Fruit fly (Drosophila melanogaster) whole organism, pupa: ENCODE data around the gene CG14851.

ENCODE experiments used
- CG10348 ChIP-seq: fragments of 200-800 bp; sonication (Bioruptor generic); IDR thresholded peaks from 2 replicates; pipeline ENCODE4 v1.3.6; 2022; ENCODE audit warnings: missing biosample characterization, missing genetic modification characterization
- CG12605 ChIP-seq: fragments of 200-800 bp; sonication (Bioruptor generic); IDR thresholded peaks from 2 replicates; pipeline ENCODE4 v1.3.6; 2022; ENCODE audit warnings: missing biosample characterization, missing genetic modification characterization
- CG13204 ChIP-seq: fragments of 200-800 bp; sonication (Bioruptor generic); optimal IDR thresholded peaks from 2 replicates; lab custom pipeline; 2018; ENCODE audit warnings: missing biosample characterization, mild to moderate bottlenecking, missing genetic modification characterization, moderate library complexity
- CG14655 ChIP-seq: fragments of 200-800 bp; sonication (Bioruptor generic); optimal IDR thresholded peaks from 3 replicates; lab custom pipeline; 2017; ENCODE audit warnings: mild to moderate bottlenecking, missing biosample characterization, missing genetic modification reagents, missing genetic modification characterization
- CG15710 ChIP-seq: fragments of 200-800 bp; sonication (Bioruptor generic); optimal IDR thresholded peaks from 2 replicates; lab custom pipeline; 2018; ENCODE audit warnings: missing biosample characterization, mild to moderate bottlenecking, missing genetic modification characterization, moderate library complexity
- CG17806 ChIP-seq: fragments of 200-800 bp; sonication (Bioruptor generic); optimal IDR thresholded peaks from 2 replicates; lab custom pipeline; 2018; ENCODE audit warnings: missing biosample characterization, mild to moderate bottlenecking, missing genetic modification characterization, moderate library complexity
- CG32121 ChIP-seq: fragments of 200-800 bp; sonication (Bioruptor generic); IDR thresholded peaks from 2 replicates; pipeline ENCODE4 v1.3.6; 2022; ENCODE audit warnings: missing biosample characterization, missing genetic modification characterization
- CG34367 ChIP-seq: fragments of 200-800 bp; sonication (Bioruptor generic); optimal IDR thresholded peaks from 2 replicates; lab custom pipeline; 2018; ENCODE audit warnings: missing biosample characterization, mild to moderate bottlenecking, missing genetic modification characterization
- CG4496 ChIP-seq: fragments of 200-800 bp; sonication (Bioruptor generic); IDR thresholded peaks from 3 replicates; pipeline ENCODE4 v1.3.6; 2022; ENCODE audit warnings: missing biosample characterization, missing genetic modification characterization
- CG8159 ChIP-seq: fragments of 200-800 bp; sonication (Bioruptor generic); optimal IDR thresholded peaks from 3 replicates; lab custom pipeline; 2018; ENCODE audit warnings: missing biosample characterization, mild to moderate bottlenecking, missing genetic modification characterization, moderate library complexity
- CG8301 ChIP-seq: fragments of 200-800 bp; sonication (Bioruptor generic); optimal IDR thresholded peaks from 2 replicates; lab custom pipeline; 2018; ENCODE audit warnings: missing biosample characterization, mild to moderate bottlenecking, missing genetic modification characterization
- CG9948 ChIP-seq: fragments of 200-800 bp; sonication (Bioruptor generic); optimal IDR thresholded peaks from 2 replicates; lab custom pipeline; 2018; ENCODE audit warnings: missing biosample characterization, mild to moderate bottlenecking, missing genetic modification characterization, moderate library complexity
- D1 ChIP-seq: fragments of 200-800 bp; sonication (Bioruptor generic); optimal IDR thresholded peaks from 2 replicates; lab custom pipeline; 2018; ENCODE audit warnings: missing biosample characterization, mild to moderate bottlenecking, missing genetic modification characterization, moderate library complexity
- EcR ChIP-seq: fragments of 200-800 bp; sonication (Bioruptor generic); optimal IDR thresholded peaks from 3 replicates; lab custom pipeline; 2019; ENCODE audit warnings: missing biosample characterization, missing genetic modification characterization, mild to moderate bottlenecking, moderate library complexity, missing genetic modification reagents
- Ets98B ChIP-seq: fragments of 200-800 bp; sonication (Bioruptor generic); IDR thresholded peaks from 2 replicates; pipeline ENCODE4 v1.3.6; 2022; ENCODE audit warnings: missing biosample characterization, missing genetic modification characterization
- Pif1A ChIP-seq: fragments of 200-800 bp; sonication (Bioruptor generic); optimal IDR thresholded peaks from 3 replicates; lab custom pipeline; 2016; ENCODE audit warnings: missing biosample characterization, missing genetic modification characterization
- Pif1B ChIP-seq: fragments of 200-800 bp; sonication (Bioruptor generic); optimal IDR thresholded peaks from 3 replicates; lab custom pipeline; 2016; ENCODE audit warnings: missing biosample characterization, missing genetic modification characterization
- Snoo ChIP-seq: fragments of 200-800 bp; sonication (Bioruptor generic); optimal IDR thresholded peaks from 3 replicates; lab custom pipeline; 2017; ENCODE audit warnings: missing biosample characterization, mild to moderate bottlenecking, missing genetic modification characterization, inconsistent platforms
- fd96Ca ChIP-seq: fragments of 200-800 bp; sonication (Bioruptor generic); IDR thresholded peaks from 3 replicates; pipeline ENCODE4 v1.3.6; 2022; ENCODE audit warnings: missing biosample characterization, missing genetic modification characterization
- gl ChIP-seq: fragments of 200-800 bp; sonication (Bioruptor generic); optimal IDR thresholded peaks from 2 replicates; lab custom pipeline; 2018; ENCODE audit warnings: missing biosample characterization, mild to moderate bottlenecking, missing genetic modification characterization
- rn ChIP-seq: fragments of 200-800 bp; sonication (Bioruptor generic); IDR thresholded peaks from 2 replicates; pipeline ENCODE4 v1.3.6; 2022; ENCODE audit warnings: missing biosample characterization, missing genetic modification characterization

CG14851 gene

dm6 chr3R:14577803-14578493 is 15.8 kb downstream of the CG14851 start:
- TF ChIP-seq Snoo, result peak; percentile 3
- TF ChIP-seq CG14655 (GFP tag; lab: Kevin White, UChicago), result peak; percentile 4
- TF ChIP-seq CG9948 (tag; lab: Kevin White, UChicago), result peak; percentile 32
- peak; percentile 0 for TF ChIP-seq CG34367 (tag; lab: Kevin White, UChicago)
- TF ChIP-seq CG32121 (GFP tag; lab: Robert Waterston, UW), result peak; percentile 36; the same call in 1 of the 2 replicates
- TF ChIP-seq rn (GFP tag; lab: Robert Waterston, UW), result no peak
- peak; percentile 47 for TF ChIP-seq CG15710
- TF ChIP-seq CG12605 (GFP tag; lab: Robert Waterston, UW), result no peak
- TF ChIP-seq CG8159 (tag; lab: Kevin White, UChicago), result peak; percentile 46
- TF ChIP-seq, all 21 proteins: peak for 7

dm6 chr3R:14580045-14580579 is 18.0 kb downstream of the CG14851 start:
- TF ChIP-seq CG15710 (no peak), CG10348 (GFP tag; lab: Robert Waterston, UW) (no peak), EcR (no peak), CG9948 (tag; lab: Kevin White, UChicago) (no peak), D1 (no peak), gl (tag; lab: Kevin White, UChicago) (no peak), Ets98B (no peak), Pif1B (GFP tag; lab: Kevin White, UChicago) (no peak), Pif1A (GFP tag; lab: Kevin White, UChicago) (no peak), CG34367 (tag; lab: Kevin White, UChicago) (no peak), CG17806 (tag; lab: Kevin White, UChicago) (no peak), CG13204 (no peak), CG14655 (GFP tag; lab: Kevin White, UChicago) (no peak), CG32121 (GFP tag; lab: Robert Waterston, UW) (no peak), CG8159 (tag; lab: Kevin White, UChicago) (no peak), CG8301 (tag; lab: Kevin White, UChicago) (no peak)

dm6 chr3R:14586480-14587443 is 24.6 kb downstream of the CG14851 start:
- TF ChIP-seq CG15710 (no peak), CG4496 (GFP tag; lab: Robert Waterston, UW) (no peak), CG8301 (tag; lab: Kevin White, UChicago) (no peak), CG17806 (tag; lab: Kevin White, UChicago) (no peak), D1 (no peak), gl (tag; lab: Kevin White, UChicago) (no peak), Pif1A (GFP tag; lab: Kevin White, UChicago) (no peak)
- TF ChIP-seq, all 21 proteins: peak for 0

- TF ChIP-seq Ets98B (no peak), Pif1A (GFP tag; lab: Kevin White, UChicago) (peak; percentile 12), CG14655 (GFP tag; lab: Kevin White, UChicago) (peak; percentile 49), EcR (no peak), CG15710 (peak; percentile 17), CG9948 (tag; lab: Kevin White, UChicago) (no peak), CG8301 (tag; lab: Kevin White, UChicago) (peak; percentile 31), CG8159 (tag; lab: Kevin White, UChicago) (peak; percentile 28), gl (tag; lab: Kevin White, UChicago) (no peak), CG4496 (GFP tag; lab: Robert Waterston, UW) (peak; percentile 65; the same call in 2 of the 3 replicates)
Observed at dm6 chr3R:14589483-14589882, 27.3 kb downstream of the CG14851 start.

- TF ChIP-seq CG12605 (GFP tag; lab: Robert Waterston, UW) (no peak), Ets98B (no peak), CG10348 (GFP tag; lab: Robert Waterston, UW) (no peak), CG4496 (GFP tag; lab: Robert Waterston, UW) (peak; percentile 57; the same call in 2 of the 3 replicates), CG14655 (GFP tag; lab: Kevin White, UChicago) (peak; percentile 73), Snoo (no peak), CG17806 (tag; lab: Kevin White, UChicago) (peak; percentile 71), Pif1A (GFP tag; lab: Kevin White, UChicago) (peak; percentile 36), D1 (peak; percentile 10), CG8159 (tag; lab: Kevin White, UChicago) (peak; percentile 83), CG34367 (tag; lab: Kevin White, UChicago) (peak; percentile 52), fd96Ca (GFP tag; lab: Robert Waterston, UW) (no peak), CG13204 (peak; percentile 31), EcR (no peak), Pif1B (GFP tag; lab: Kevin White, UChicago) (peak; percentile 39), CG32121 (GFP tag; lab: Robert Waterston, UW) (no peak), CG9948 (tag; lab: Kevin White, UChicago) (peak; percentile 61), rn (GFP tag; lab: Robert Waterston, UW) (no peak), gl (tag; lab: Kevin White, UChicago) (no peak), CG15710 (peak; percentile 77), CG8301 (tag; lab: Kevin White, UChicago) (peak; percentile 71)
Observed at dm6 chr3R:14590753-14591535, 28.8 kb downstream of the CG14851 start.
